Fruit fly (Drosophila melanogaster): ENCODE results near the gene CG31251.

Gene CG31251

DNA sequence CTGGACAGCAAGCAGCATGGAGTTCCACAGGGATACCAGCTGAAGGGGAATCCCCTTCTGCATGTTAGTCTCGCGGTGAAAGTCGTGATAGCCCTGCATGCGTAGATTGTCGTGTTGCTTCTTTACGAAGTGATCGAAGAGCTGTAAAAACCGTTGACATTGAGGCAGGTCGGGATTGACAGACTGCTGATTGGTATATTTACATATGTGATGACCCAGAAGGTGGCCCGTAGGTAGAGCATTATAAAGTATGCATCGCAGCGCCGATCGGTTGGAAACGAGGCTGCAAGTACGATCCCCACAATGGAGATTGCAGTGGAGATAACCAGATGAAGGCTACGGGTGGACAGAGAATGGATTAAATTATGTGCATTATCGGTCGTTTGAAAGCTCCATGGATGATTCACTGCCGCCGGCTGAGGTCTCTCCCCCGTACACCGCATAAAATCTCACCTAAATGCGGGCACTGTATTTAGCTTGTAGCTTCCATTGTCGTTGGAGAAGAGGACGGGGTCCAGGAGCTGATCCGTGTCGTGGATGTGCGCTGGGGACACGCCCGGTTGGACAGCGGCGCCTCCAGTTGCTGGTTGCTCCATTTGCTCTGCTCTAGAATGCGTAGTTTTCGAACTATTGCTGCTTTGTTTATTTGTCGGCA, 14.4 kb downstream of the CG31251 start (continued):
- no peak for TF ChIP-seq Antp (GFP tag; optimal IDR thresholded peaks at IDR 0.05)
- TF ChIP-seq CG6813 (GFP tag; optimal IDR thresholded peaks at IDR 0.05), result no peak
- peak; percentile 17 for TF ChIP-seq CG2120 (GFP tag; optimal IDR thresholded peaks at IDR 0.05)
- no peak for TF ChIP-seq CG9727 (GFP tag; optimal IDR thresholded peaks at IDR 0.05)
- TF ChIP-seq NfI (GFP tag; optimal IDR thresholded peaks at IDR 0.05), result no peak
- no peak for TF ChIP-seq Dbx (GFP tag; IDR thresholded peaks at IDR 0.05)
- no peak for TF ChIP-seq CG2202 (tag; optimal IDR thresholded peaks at IDR 0.05)
- TF ChIP-seq tgo (GFP tag; IDR thresholded peaks at IDR 0.05), result no peak

DNA sequence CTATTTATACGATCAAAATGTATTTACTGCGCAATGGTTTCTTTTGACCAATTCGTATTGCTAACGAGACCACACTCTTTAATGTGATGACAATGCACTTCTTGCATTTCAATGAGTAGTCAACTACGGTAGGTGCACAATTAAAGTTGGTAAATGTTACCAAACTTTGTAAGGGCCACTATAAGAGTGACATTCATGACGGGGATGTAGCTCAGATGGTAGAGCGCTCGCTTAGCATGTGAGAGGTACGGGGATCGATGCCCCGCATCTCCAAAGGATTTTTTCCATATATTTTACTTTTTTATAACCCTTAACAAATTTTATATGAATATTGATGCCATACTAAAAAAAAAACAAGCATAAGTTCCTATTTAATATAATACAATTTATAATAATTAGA, 16.7 kb downstream of the CG31251 start:
- TF ChIP-seq inv (GFP tag; IDR thresholded peaks at IDR 0.05; ENCODE audit: partially characterized antibody), result no peak
- peak; percentile 59; the same call in 1 of the 3 replicates for TF ChIP-seq CG2199 (GFP tag; IDR thresholded peaks at IDR 0.05)
- no peak for TF ChIP-seq sob (GFP tag; IDR thresholded peaks at IDR 0.05)
- no peak for TF ChIP-seq Fer3 (tag; optimal IDR thresholded peaks at IDR 0.05)
- peak; percentile 26; the same call in 1 of the 3 replicates for TF ChIP-seq Opbp (GFP tag; IDR thresholded peaks at IDR 0.05; ENCODE audit: partially characterized antibody)
- no peak for TF ChIP-seq NFAT (GFP tag; IDR thresholded peaks at IDR 0.05)
- TF ChIP-seq Usf (GFP tag; optimal IDR thresholded peaks at IDR 0.05), result no peak
- TF ChIP-seq CG10366 (GFP tag; IDR thresholded peaks at IDR 0.05), result no peak
- no peak for TF ChIP-seq Atf6 (GFP tag; IDR thresholded peaks at IDR 0.05)
- no peak for TF ChIP-seq sc (optimal IDR thresholded peaks at IDR 0.05)
- no peak for TF ChIP-seq sc (GFP tag; optimal IDR thresholded peaks at IDR 0.05)
- TF ChIP-seq Med (GFP tag), result peak; percentile 19
- TF ChIP-seq CG10321 (GFP tag; IDR thresholded peaks at IDR 0.05), result no peak
- 0 out of 3 replicates have a peak, but pooled peaks have one; percentile 40 for TF ChIP-seq CG7963 (GFP tag; IDR thresholded peaks at IDR 0.05; ENCODE audit: partially characterized antibody)
- TF ChIP-seq amos (GFP tag; IDR thresholded peaks at IDR 0.05; ENCODE audit: partially characterized antibody), result peak; percentile 48; the same call in 1 of the 2 replicates
- TF ChIP-seq exex (tag; optimal IDR thresholded peaks at IDR 0.05), result peak; percentile 26
- no peak for TF ChIP-seq slbo (GFP tag; IDR thresholded peaks at IDR 0.05)
- TF ChIP-seq sr (GFP tag; IDR thresholded peaks at IDR 0.05), result peak; percentile 49; the same call in 2 of the 3 replicates
- TF ChIP-seq crc (GFP tag; optimal IDR thresholded peaks at IDR 0.05), result no peak
- 0 out of 3 replicates have a peak, but pooled peaks have one; percentile 40 for TF ChIP-seq CG14860 (GFP tag; IDR thresholded peaks at IDR 0.05; ENCODE audit: partially characterized antibody)
- TF ChIP-seq CG6813 (GFP tag; optimal IDR thresholded peaks at IDR 0.05), result no peak
- no peak for TF ChIP-seq CG13775 (GFP tag; optimal IDR thresholded peaks at IDR 0.05)
- 0 out of 3 replicates have a peak, but pooled peaks have one; percentile 8 for TF ChIP-seq zen2 (GFP tag; IDR thresholded peaks at IDR 0.05; ENCODE audit: partially characterized antibody)
- no peak for TF ChIP-seq CTCF (GFP tag; optimal IDR thresholded peaks at IDR 0.05)
- no peak for TF ChIP-seq crp (GFP tag; optimal IDR thresholded peaks at IDR 0.05)
- no peak for TF ChIP-seq lilli (GFP tag; optimal IDR thresholded peaks at IDR 0.05)
- peak; percentile 17; the same call in 1 of the 3 replicates for TF ChIP-seq knrl (GFP tag; IDR thresholded peaks at IDR 0.05; ENCODE audit: partially characterized antibody)
- TF ChIP-seq Sry-δ (GFP tag; optimal IDR thresholded peaks at IDR 0.05), result no peak
- peak; percentile 49; the same call in 1 of the 2 replicates for TF ChIP-seq Bgb (GFP tag; IDR thresholded peaks at IDR 0.05; ENCODE audit: partially characterized antibody)
- TF ChIP-seq Blimp-1 (GFP tag; optimal IDR thresholded peaks at IDR 0.05), result no peak
- TF ChIP-seq CG2116 (GFP tag; optimal IDR thresholded peaks at IDR 0.05), result no peak
- no peak for TF ChIP-seq NK7.1 (GFP tag; optimal IDR thresholded peaks at IDR 0.05)
- peak; percentile 95 for TF ChIP-seq Bdp1 (GFP tag; optimal IDR thresholded peaks at IDR 0.05)
- TF ChIP-seq CG42726 (GFP tag; IDR thresholded peaks at IDR 0.05; ENCODE audit: partially characterized antibody), result peak; percentile 63; the same call in 1 of the 2 replicates
- TF ChIP-seq CG6791 (GFP tag; IDR thresholded peaks at IDR 0.05; ENCODE audit: partially characterized antibody), result peak; percentile 76
- peak; percentile 31 for TF ChIP-seq CG8290 (GFP tag; optimal IDR thresholded peaks at IDR 0.05)
- no peak for TF ChIP-seq CG8290 (tag; optimal IDR thresholded peaks at IDR 0.05)
- 0 out of 3 replicates have a peak, but pooled peaks have one; percentile 44 for TF ChIP-seq CG16813 (GFP tag; IDR thresholded peaks at IDR 0.05; ENCODE audit: partially characterized antibody)
- TF ChIP-seq ab (GFP tag; optimal IDR thresholded peaks at IDR 0.05), result no peak
